Worm (Caenorhabditis elegans) whole organism, L1 larva: Measurements from ENCODE around the gene srw-99.

Experiments
- C04F5.9 ChIP-seq: sonication (generic microtip); optimal IDR thresholded peaks from 2 replicates; lab custom pipeline; 2016; ENCODE audit warnings: missing genetic modification characterization, missing compliant biosample characterization
- ama-1 ChIP-seq: fragments of 150-350 bp; optimal IDR thresholded peaks from 2 replicates; lab custom pipeline; 2014
- ceh-63 ChIP-seq: fragments of 200-800 bp; sonication (Bioruptor generic); optimal IDR thresholded peaks from 2 replicates; lab custom pipeline; 2018; ENCODE audit warnings: mild to moderate bottlenecking, missing genetic modification characterization, missing compliant biosample characterization
- ceh-8 ChIP-seq: fragments of 200-800 bp; sonication (Bioruptor generic); optimal IDR thresholded peaks from 2 replicates; lab custom pipeline; 2018; ENCODE audit warnings: mild to moderate bottlenecking, missing genetic modification characterization, moderate library complexity, missing compliant biosample characterization
- ceh-90 ChIP-seq: sonication (generic microtip); optimal IDR thresholded peaks from 2 replicates; lab custom pipeline; 2016; ENCODE audit warnings: missing genetic modification characterization, missing compliant biosample characterization
- dpl-1 ChIP-seq, 3 experiments: fragments of 150-350 bp in 2 of 3; sonication (generic microtip) in 1 of 3; optimal IDR thresholded peaks; 2 replicates each; lab custom pipeline; 2014 to 2017; ENCODE audit warnings: missing biosample characterization in 3 of 3, missing genetic modification characterization in 3 of 3, missing genetic modification reagents in 3 of 3
- dsc-1 ChIP-seq: sonication (generic microtip); optimal IDR thresholded peaks from 2 replicates; lab custom pipeline; 2016; ENCODE audit warnings: mild to moderate bottlenecking, missing genetic modification characterization, missing compliant biosample characterization
- ets-5 ChIP-seq: fragments of 200-800 bp; sonication (Bioruptor generic); IDR thresholded peaks from 2 replicates; pipeline ENCODE4 v1.3.6; 2022; ENCODE audit warnings: missing genetic modification characterization, missing compliant biosample characterization
- fkh-10 ChIP-seq: sonication (generic microtip); optimal IDR thresholded peaks from 2 replicates; lab custom pipeline; 2017; ENCODE audit warnings: missing biosample characterization, missing genetic modification reagents, missing genetic modification characterization
- fkh-8 ChIP-seq: sonication (generic microtip); optimal IDR thresholded peaks from 2 replicates; lab custom pipeline; 2016; ENCODE audit warnings: mild to moderate bottlenecking, missing genetic modification characterization, missing compliant biosample characterization
- fos-1 ChIP-seq: fragments of 150-350 bp; optimal IDR thresholded peaks from 2 replicates; lab custom pipeline; 2014; ENCODE audit warnings: missing biosample characterization, missing genetic modification characterization
- grh-1 ChIP-seq: fragments of 200-800 bp; sonication (Bioruptor generic); IDR thresholded peaks from 2 replicates; pipeline ENCODE4 v1.3.6; 2022; ENCODE audit warnings: missing genetic modification reagents, missing genetic modification characterization, missing compliant biosample characterization
- hlh-17 ChIP-seq: fragments of 200-800 bp; sonication (Bioruptor generic); optimal IDR thresholded peaks from 2 replicates; lab custom pipeline; 2018; ENCODE audit warnings: missing genetic modification characterization, mild to moderate bottlenecking, missing compliant biosample characterization, moderate library complexity, borderline replicate concordance
- hpl-2 ChIP-seq: fragments of 150-350 bp; optimal IDR thresholded peaks from 2 replicates; lab custom pipeline; 2014; ENCODE audit warnings: missing biosample characterization, missing genetic modification reagents, missing genetic modification characterization
- irx-1 ChIP-seq: sonication (generic microtip); optimal IDR thresholded peaks from 2 replicates; lab custom pipeline; 2016; ENCODE audit warnings: missing genetic modification characterization, missing compliant biosample characterization
- isw-1 ChIP-seq: fragments of 200-800 bp; sonication (Bioruptor generic); IDR thresholded peaks from 2 replicates; pipeline ENCODE4 v1.3.6; 2022; ENCODE audit warnings: missing genetic modification characterization, missing compliant biosample characterization
- jun-1 ChIP-seq: fragments of 150-350 bp; optimal IDR thresholded peaks from 2 replicates; lab custom pipeline; 2014; ENCODE audit warnings: missing biosample characterization, missing genetic modification reagents, missing genetic modification characterization
- lin-35 ChIP-seq, 2 experiments: fragments of 150-350 bp; optimal IDR thresholded peaks; 2 replicates each; lab custom pipeline; 2014; ENCODE audit warnings: missing biosample characterization in 2 of 2, missing genetic modification characterization in 2 of 2, missing genetic modification reagents in 2 of 2
- lir-3 ChIP-seq: sonication (generic microtip); optimal IDR thresholded peaks from 2 replicates; lab custom pipeline; 2016; ENCODE audit warnings: mild to moderate bottlenecking, missing genetic modification characterization, moderate library complexity, missing compliant biosample characterization; ENCODE audit not compliant: poor library complexity
- mab-9 ChIP-seq: fragments of 200-800 bp; sonication (Bioruptor generic); IDR thresholded peaks from 2 replicates; pipeline ENCODE4 v1.3.6; 2022; ENCODE audit warnings: missing genetic modification reagents, missing genetic modification characterization, missing compliant biosample characterization
- mdl-1 ChIP-seq, 2 experiments: fragments of 150-350 bp; optimal IDR thresholded peaks; 2 replicates each; lab custom pipeline; 2014 to 2017; ENCODE audit warnings: missing biosample characterization in 2 of 2, missing genetic modification characterization in 2 of 2, inconsistent platforms in 1 of 2
- nhr-11 ChIP-seq: fragments of 150-350 bp; optimal IDR thresholded peaks from 2 replicates; lab custom pipeline; 2014; ENCODE audit warnings: missing biosample characterization, missing genetic modification characterization
- nhr-237 ChIP-seq: fragments of 150-350 bp; optimal IDR thresholded peaks from 2 replicates; lab custom pipeline; 2014; ENCODE audit warnings: missing biosample characterization, missing genetic modification characterization
- nhr-47 ChIP-seq: sonication (generic microtip); optimal IDR thresholded peaks from 2 replicates; lab custom pipeline; 2016; ENCODE audit warnings: mild to moderate bottlenecking, missing genetic modification characterization, moderate library complexity, missing compliant biosample characterization
- nhr-76 ChIP-seq: sonication (generic microtip); optimal IDR thresholded peaks from 2 replicates; lab custom pipeline; 2017; ENCODE audit warnings: missing biosample characterization, missing genetic modification characterization
- nhr-84 ChIP-seq: sonication (generic microtip); optimal IDR thresholded peaks from 2 replicates; lab custom pipeline; 2017; ENCODE audit warnings: missing biosample characterization, missing genetic modification characterization
- nhr-85 ChIP-seq: sonication (generic microtip); peaks from one replicate; lab custom pipeline; 2016; ENCODE audit warnings: missing genetic modification characterization, inconsistent platforms, missing compliant biosample characterization
- pqm-1 ChIP-seq: sonication (generic microtip); optimal IDR thresholded peaks from 3 replicates; lab custom pipeline; 2017; ENCODE audit warnings: missing biosample characterization, missing genetic modification characterization
- skn-1 ChIP-seq: fragments of 150-350 bp; optimal IDR thresholded peaks from 2 replicates; lab custom pipeline; 2014; ENCODE audit warnings: missing biosample characterization, missing genetic modification characterization
- swsn-7 ChIP-seq: sonication (generic microtip); optimal IDR thresholded peaks from 2 replicates; lab custom pipeline; 2016; ENCODE audit warnings: missing genetic modification characterization, missing compliant biosample characterization
- tlp-1 ChIP-seq: fragments of 150-350 bp; optimal IDR thresholded peaks from 2 replicates; lab custom pipeline; 2014; ENCODE audit warnings: missing biosample characterization, missing genetic modification characterization
- unc-130 ChIP-seq: fragments of 150-350 bp; optimal IDR thresholded peaks from 2 replicates; lab custom pipeline; 2017; ENCODE audit warnings: missing biosample characterization, missing genetic modification characterization, inconsistent platforms
- unc-30 ChIP-seq: sonication (generic microtip); optimal IDR thresholded peaks from 2 replicates; lab custom pipeline; 2017; ENCODE audit warnings: missing biosample characterization, missing genetic modification characterization
- unc-98 ChIP-seq: fragments of 200-800 bp; sonication (Bioruptor generic); IDR thresholded peaks from 2 replicates; pipeline ENCODE4 v1.3.6; 2022; ENCODE audit warnings: missing genetic modification characterization, missing compliant biosample characterization
- xbp-1 ChIP-seq: sonication (generic microtip); optimal IDR thresholded peaks from 2 replicates; lab custom pipeline; 2016; ENCODE audit warnings: missing genetic modification characterization, missing compliant biosample characterization
- ztf-4 ChIP-seq: fragments of 150-350 bp; optimal IDR thresholded peaks from 2 replicates; lab custom pipeline; 2014; ENCODE audit warnings: missing biosample characterization, missing genetic modification characterization

Gene srw-99

ce11 chrV:1708441-1708840 lies at the start of gene srw-99:
Gene srw-99 (plus strand): TSS chrV:1708741.
- TF ChIP-seq nhr-11 (no peak), nhr-85 (tag; lab: Kevin White, UChicago) (no peak), jun-1 (tag; lab: Kevin White, UChicago) (no peak), mab-9 (GFP tag; lab: Robert Waterston, UW) (no peak)

DNA sequence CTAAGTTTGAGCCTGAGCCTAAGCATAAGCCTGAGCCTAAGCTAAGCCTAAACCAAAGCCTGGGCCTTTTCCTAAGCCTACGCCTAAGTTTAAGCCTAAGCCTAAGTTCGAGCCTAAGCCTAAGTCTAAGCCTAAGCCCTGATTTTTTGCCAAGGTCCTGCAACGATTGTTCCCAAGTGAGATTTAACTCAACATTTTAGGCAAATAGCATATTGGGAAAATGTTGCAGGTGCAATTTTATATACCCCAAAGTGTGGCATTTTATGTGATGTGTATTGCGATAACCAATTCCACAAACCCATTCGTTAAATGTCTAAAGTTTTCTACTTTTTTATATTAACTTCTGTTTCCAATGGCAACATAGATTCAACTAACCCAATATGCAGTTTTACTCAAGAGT lies 46.3 kb upstream of the srw-99 start, which contains the start of gene irld-40:
Gene irld-40 (plus strand): TSS at position 301 of the 400 bp plus-strand sequence.
- TF ChIP-seq grh-1, result no peak
- no peak for TF ChIP-seq mdl-1 (tag; optimal IDR thresholded peaks at IDR 0.05; lab: Kevin White, UChicago)
- no peak for TF ChIP-seq tlp-1
- no peak for TF ChIP-seq swsn-7 (tag; lab: Kevin White, UChicago)
- TF ChIP-seq nhr-84, result no peak
- TF ChIP-seq, all 84 proteins: peak for 0

DNA sequence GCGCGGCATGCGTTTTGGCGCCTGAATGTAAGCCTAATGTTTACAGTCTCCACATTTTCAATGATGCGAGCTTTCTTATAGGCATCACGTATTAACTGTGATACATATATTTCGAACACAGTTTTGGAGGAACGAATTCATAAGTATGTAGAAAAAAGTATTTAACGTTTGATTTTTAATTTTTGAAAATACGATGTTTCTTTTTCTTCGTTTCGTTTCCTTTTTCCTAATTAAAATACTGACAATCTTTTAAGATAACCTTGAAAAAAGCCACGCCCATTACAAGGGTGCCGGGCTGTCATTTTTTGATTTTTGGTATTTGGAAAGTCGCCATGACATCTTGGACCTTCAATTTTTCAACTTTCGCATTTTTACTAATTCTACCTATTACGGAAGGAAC lies 43.6 kb upstream of the srw-99 start, which contains the start of gene K04F1.9:
Gene K04F1.9 (plus strand): TSS at position 301 of the 400 bp plus-strand sequence.
- TF ChIP-seq mdl-1 (tag; optimal IDR thresholded peaks at IDR 0.05; lab: Kevin White, UChicago), result no peak
- no peak for TF ChIP-seq lin-35 (GFP tag; optimal IDR thresholded peaks at IDR 0.05; lab: Kevin White, UChicago)
- TF ChIP-seq fkh-8, result no peak
- no peak for TF ChIP-seq fkh-10 (GFP tag; lab: Kevin White, UChicago)
- TF ChIP-seq tlp-1, result no peak
- no peak for TF ChIP-seq hlh-17 (GFP tag; lab: Kevin White, UChicago)
- no peak for TF ChIP-seq lir-3 (tag; lab: Kevin White, UChicago)

DNA sequence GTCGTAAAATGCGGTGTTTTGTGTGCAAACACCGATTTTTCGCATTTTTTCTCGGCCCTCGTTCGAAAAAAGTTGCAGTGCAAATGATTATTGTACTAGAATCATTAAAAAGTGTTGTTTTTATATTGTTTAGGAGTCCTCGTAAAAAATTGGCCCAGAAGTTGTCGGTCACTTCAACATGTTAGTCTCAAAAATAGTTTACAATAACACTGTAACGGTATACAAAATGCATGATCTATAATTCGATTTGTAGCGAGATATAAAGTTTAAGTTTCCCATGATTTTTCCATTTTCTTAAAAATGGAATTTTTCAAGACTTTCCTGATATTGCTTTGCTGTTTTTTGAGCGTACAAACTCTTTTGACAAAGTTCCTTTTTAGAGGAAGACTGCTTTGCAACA lies 41.6 kb upstream of the srw-99 start, which contains the start of gene K04F1.8:
Gene K04F1.8 (plus strand): TSS at position 301 of the 400 bp plus-strand sequence.
- TF ChIP-seq unc-30 (tag; lab: Kevin White, UChicago) (no peak), grh-1 (no peak), ama-1 (lab: Kevin White, UChicago) (no peak), xbp-1 (no peak), ceh-90 (no peak), hlh-17 (GFP tag; lab: Kevin White, UChicago) (no peak), ztf-4 (tag; lab: Kevin White, UChicago) (no peak), C04F5.9 (no peak), nhr-237 (tag; lab: Kevin White, UChicago) (no peak), nhr-11 (no peak), unc-98 (GFP tag; lab: Robert Waterston, UW) (no peak), skn-1 (tag; lab: Kevin White, UChicago) (no peak)

DNA sequence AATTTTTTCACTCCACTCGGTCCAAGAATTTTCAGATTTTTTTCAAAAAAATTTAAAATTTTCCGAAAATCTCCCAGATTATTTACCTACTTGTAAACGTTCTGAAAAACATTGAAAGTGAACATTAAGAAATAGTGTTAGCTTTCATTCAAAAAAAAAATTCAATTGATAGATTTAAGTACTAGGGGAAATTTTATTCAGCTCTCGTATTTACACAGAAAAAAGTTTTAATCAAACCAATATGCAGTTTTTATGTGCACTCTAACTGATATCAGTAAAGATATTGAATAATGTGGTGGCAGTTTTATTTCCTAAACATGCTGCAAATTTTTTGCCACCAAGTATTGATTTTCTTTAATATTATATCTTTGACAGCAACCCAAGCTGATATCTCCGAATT lies 40.3 kb upstream of the srw-99 start, which contains the start of gene irld-42:
Gene irld-42 (plus strand): TSS at position 301 of the 400 bp plus-strand sequence.
- TF ChIP-seq dpl-1 (GFP tag; optimal IDR thresholded peaks at IDR 0.05; lab: Kevin White, UChicago), result no peak
- TF ChIP-seq ceh-63 (GFP tag; lab: Kevin White, UChicago), result no peak
- TF ChIP-seq irx-1, result no peak
- TF ChIP-seq isw-1 (GFP tag; lab: Robert Waterston, UW), result no peak
- no peak for TF ChIP-seq ets-5 (GFP tag; lab: Robert Waterston, UW)
- TF ChIP-seq unc-130 (tag; lab: Kevin White, UChicago), result no peak
- TF ChIP-seq pqm-1 (tag; lab: Kevin White, UChicago), result no peak
- no peak for TF ChIP-seq fos-1 (tag; lab: Kevin White, UChicago)
- TF ChIP-seq nhr-76 (tag; lab: Kevin White, UChicago), result no peak
- TF ChIP-seq ceh-8 (GFP tag; lab: Kevin White, UChicago), result no peak
- no peak for TF ChIP-seq dsc-1 (tag; lab: Kevin White, UChicago)
- TF ChIP-seq nhr-47 (tag; lab: Kevin White, UChicago), result no peak
- TF ChIP-seq hpl-2 (GFP tag; lab: Kevin White, UChicago), result no peak
